Worm (Caenorhabditis elegans) whole organism, L4 larva: Measurements from ENCODE around the gene spat-2.
A peak's percentile ranks its signal among the peaks of the same experiment; 100 is the strongest.

Source experiments
- F49E8.2 ChIP-seq: sonication (generic microtip); optimal IDR thresholded peaks from 2 replicates; lab custom pipeline; 2016; ENCODE audit warnings: missing compliant biosample characterization, mild to moderate bottlenecking, missing genetic modification characterization, borderline replicate concordance
- R02D3.7 ChIP-seq: fragments of 150-350 bp; sonication (generic microtip); optimal IDR thresholded peaks from 3 replicates; lab custom pipeline; 2014; ENCODE audit warnings: missing biosample characterization, missing genetic modification characterization
- T26A8.4 ChIP-seq: fragments of 200-800 bp; sonication (Bioruptor generic); IDR thresholded peaks from 2 replicates; pipeline ENCODE4 v1.3.6; 2022; ENCODE audit warnings: missing genetic modification characterization, missing compliant biosample characterization
- Y48G9A.11 ChIP-seq: fragments of 200-800 bp; sonication (Bioruptor generic); IDR thresholded peaks from 2 replicates; pipeline ENCODE4 v1.3.6; 2022; ENCODE audit warnings: missing genetic modification reagents, missing genetic modification characterization, missing compliant biosample characterization
- Y5F2A.4 ChIP-seq: fragments of 200-800 bp; sonication (Bioruptor generic); optimal IDR thresholded peaks from 2 replicates; lab custom pipeline; 2018; ENCODE audit warnings: mild to moderate bottlenecking, missing genetic modification characterization, missing compliant biosample characterization
- ZK337.2 ChIP-seq: fragments of 200-800 bp; sonication (Bioruptor generic); IDR thresholded peaks from 2 replicates; pipeline ENCODE4 v1.3.6; 2022; ENCODE audit warnings: missing genetic modification reagents, missing genetic modification characterization, missing compliant biosample characterization
- ZK546.5 ChIP-seq, 2 experiments: sonication (generic microtip); optimal IDR thresholded peaks; 2 replicates each; lab custom pipeline; 2017; ENCODE audit warnings: missing biosample characterization in 2 of 2, missing genetic modification characterization in 2 of 2
- aha-1 ChIP-seq: fragments of 150-350 bp; peaks from one replicate; lab custom pipeline; 2014; ENCODE audit warnings: missing biosample characterization, missing genetic modification characterization
- aly-2 ChIP-seq: sonication (generic microtip); optimal IDR thresholded peaks from 2 replicates; lab custom pipeline; 2018; ENCODE audit warnings: missing biosample characterization, missing genetic modification characterization
- arid-1 ChIP-seq: fragments of 200-800 bp; sonication (Bioruptor generic); conservative IDR thresholded peaks from 2 replicates; pipeline ENCODE4 v1.3.6; 2022; ENCODE audit warnings: missing genetic modification reagents, missing genetic modification characterization, missing compliant biosample characterization
- attf-4 ChIP-seq: sonication (generic microtip); optimal IDR thresholded peaks from 3 replicates; lab custom pipeline; 2017; ENCODE audit warnings: missing biosample characterization, missing genetic modification characterization
- ceh-28 ChIP-seq: fragments of 150-350 bp; optimal IDR thresholded peaks from 2 replicates; lab custom pipeline; 2014; ENCODE audit warnings: missing biosample characterization, missing genetic modification reagents, missing genetic modification characterization
- ceh-32 ChIP-seq: sonication (generic microtip); optimal IDR thresholded peaks from 2 replicates; lab custom pipeline; 2016; ENCODE audit warnings: mild to moderate bottlenecking, missing genetic modification characterization, missing compliant biosample characterization; ENCODE audit not compliant: poor library complexity
- ceh-62 ChIP-seq: sonication (generic microtip); optimal IDR thresholded peaks from 2 replicates; lab custom pipeline; 2017; ENCODE audit warnings: missing biosample characterization, missing genetic modification characterization
- ces-1 ChIP-seq: fragments of 150-350 bp; sonication (generic microtip); optimal IDR thresholded peaks from 4 replicates; lab custom pipeline; 2014; ENCODE audit warnings: missing biosample characterization, missing genetic modification reagents, missing genetic modification characterization
- duxl-1 ChIP-seq: sonication (generic microtip); optimal IDR thresholded peaks from 2 replicates; lab custom pipeline; 2016; ENCODE audit warnings: mild to moderate bottlenecking, missing genetic modification characterization, moderate library complexity, missing compliant biosample characterization; ENCODE audit not compliant: poor library complexity
- dve-1 ChIP-seq: sonication (generic microtip); optimal IDR thresholded peaks from 2 replicates; lab custom pipeline; 2017; ENCODE audit warnings: antibody characterized with exemption, mild to moderate bottlenecking, missing genetic modification characterization, missing compliant biosample characterization; ENCODE audit not compliant: insufficient read depth
- fos-1 ChIP-seq: fragments of 150-350 bp; optimal IDR thresholded peaks from 2 replicates; lab custom pipeline; 2014; ENCODE audit warnings: missing biosample characterization, missing genetic modification characterization
- hif-1 ChIP-seq, 2 experiments: sonication (generic microtip); optimal IDR thresholded peaks; 2 replicates each; lab custom pipeline; 2016 to 2017; ENCODE audit warnings: missing compliant biosample characterization in 2 of 2, missing genetic modification characterization in 2 of 2, missing genetic modification reagents in 2 of 2, missing genotype in 2 of 2, mild to moderate bottlenecking in 1 of 2
- hlh-11 ChIP-seq: fragments of 200-800 bp; sonication (Bioruptor generic); optimal IDR thresholded peaks from 2 replicates; lab custom pipeline; 2018; ENCODE audit warnings: mild to moderate bottlenecking, missing genetic modification characterization, missing compliant biosample characterization
- jun-1 ChIP-seq: fragments of 150-350 bp; optimal IDR thresholded peaks from 2 replicates; lab custom pipeline; 2014; ENCODE audit warnings: missing biosample characterization, missing genetic modification reagents, missing genetic modification characterization
- lim-7 ChIP-seq: fragments of 200-800 bp; sonication (Bioruptor generic); IDR thresholded peaks from 2 replicates; pipeline ENCODE4 v1.3.6; 2022; ENCODE audit warnings: missing genetic modification characterization, missing compliant biosample characterization
- lin-1 ChIP-seq: fragments of 200-800 bp; sonication (Bioruptor generic); IDR thresholded peaks from 2 replicates; pipeline ENCODE4 v1.3.6; 2022; ENCODE audit warnings: missing genetic modification reagents, missing genetic modification characterization, missing compliant biosample characterization
- lin-15B ChIP-seq: fragments of 150-350 bp; sonication (generic microtip); optimal IDR thresholded peaks from 3 replicates; lab custom pipeline; 2014; ENCODE audit warnings: missing biosample characterization, missing genetic modification characterization
- lir-3 ChIP-seq: sonication (generic microtip); optimal IDR thresholded peaks from 2 replicates; lab custom pipeline; 2016; ENCODE audit warnings: mild to moderate bottlenecking, missing genetic modification characterization, missing compliant biosample characterization
- madf-5 ChIP-seq, 2 experiments: fragments of 200-800 bp; sonication (Bioruptor generic); IDR thresholded peaks; 2 replicates each; pipeline ENCODE4 v1.3.6; 2022; ENCODE audit warnings: missing compliant biosample characterization in 2 of 2, missing genetic modification characterization in 2 of 2
- madf-9 ChIP-seq: fragments of 200-800 bp; sonication (Bioruptor generic); conservative IDR thresholded peaks from 2 replicates; pipeline ENCODE4 v1.3.6; 2022; ENCODE audit warnings: missing genetic modification reagents, missing genetic modification characterization, missing compliant biosample characterization
- mdt-29 ChIP-seq: fragments of 200-800 bp; sonication (Bioruptor generic); IDR thresholded peaks from 2 replicates; pipeline ENCODE4 v1.3.6; 2022; ENCODE audit warnings: missing genetic modification reagents, missing genetic modification characterization, missing compliant biosample characterization
- mxl-3 ChIP-seq: fragments of 200-800 bp; sonication (Bioruptor generic); optimal IDR thresholded peaks from 2 replicates; lab custom pipeline; 2018; ENCODE audit warnings: mild to moderate bottlenecking, missing genetic modification characterization, missing compliant biosample characterization
- nhr-102 ChIP-seq: sonication (generic microtip); optimal IDR thresholded peaks from 2 replicates; lab custom pipeline; 2016; ENCODE audit warnings: mild to moderate bottlenecking, missing genetic modification characterization, moderate library complexity, missing compliant biosample characterization
- nhr-25 ChIP-seq: sonication (generic microtip); optimal IDR thresholded peaks from 2 replicates; lab custom pipeline; 2017; ENCODE audit warnings: missing genetic modification characterization, mild to moderate bottlenecking, missing compliant biosample characterization, antibody characterized with exemption, moderate library complexity, borderline replicate concordance; ENCODE audit not compliant: insufficient read depth
- nhr-28 ChIP-seq: fragments of 150-350 bp; optimal IDR thresholded peaks from 2 replicates; lab custom pipeline; 2014; ENCODE audit warnings: missing biosample characterization, missing genetic modification characterization
- nhr-42 ChIP-seq: fragments of 200-800 bp; sonication (Bioruptor generic); IDR thresholded peaks from 2 replicates; pipeline ENCODE4 v1.3.6; 2022; ENCODE audit warnings: missing genetic modification characterization, missing compliant biosample characterization
- nhr-6 ChIP-seq: fragments of 150-350 bp; optimal IDR thresholded peaks from 2 replicates; lab custom pipeline; 2014; ENCODE audit warnings: missing biosample characterization, missing genetic modification characterization
- nhr-76 ChIP-seq: fragments of 150-350 bp; optimal IDR thresholded peaks from 2 replicates; lab custom pipeline; 2014; ENCODE audit warnings: missing biosample characterization, missing genetic modification characterization
- nhr-77 ChIP-seq: fragments of 150-350 bp; optimal IDR thresholded peaks from 2 replicates; lab custom pipeline; 2014; ENCODE audit warnings: missing biosample characterization, missing genetic modification characterization
- rbr-2 ChIP-seq: sonication (generic microtip); optimal IDR thresholded peaks from 2 replicates; lab custom pipeline; 2016; ENCODE audit warnings: missing genotype, missing genetic modification characterization, missing compliant biosample characterization
- spr-1 ChIP-seq: sonication (generic microtip); optimal IDR thresholded peaks from 2 replicates; lab custom pipeline; 2016; ENCODE audit warnings: mild to moderate bottlenecking, missing genetic modification characterization, missing compliant biosample characterization
- tag-97 ChIP-seq: fragments of 200-800 bp; sonication (Bioruptor generic); IDR thresholded peaks from 2 replicates; pipeline ENCODE4 v1.3.6; 2022; ENCODE audit warnings: missing genetic modification characterization, missing compliant biosample characterization
- unc-39 ChIP-seq: sonication (generic microtip); optimal IDR thresholded peaks from 2 replicates; lab custom pipeline; 2017; ENCODE audit warnings: missing biosample characterization, missing genetic modification characterization
- unc-62 ChIP-seq, 3 experiments: fragments of 150-350 bp in 1 of 3; sonication (generic microtip); optimal IDR thresholded peaks in 2 of 3; peaks in 1 of 3; 1 replicate in 1 of 3; 2 replicates in 2 of 3; lab custom pipeline; 2014 to 2017; ENCODE audit warnings: missing biosample characterization in 3 of 3, missing genetic modification characterization in 3 of 3, missing genetic modification reagents in 3 of 3, missing genotype in 1 of 3
- zip-11 ChIP-seq: fragments of 200-800 bp; sonication (Bioruptor generic); IDR thresholded peaks from 2 replicates; pipeline ENCODE4 v1.3.6; 2022; ENCODE audit warnings: missing genetic modification characterization, missing compliant biosample characterization
- zip-2 ChIP-seq: fragments of 150-350 bp; optimal IDR thresholded peaks from 2 replicates; lab custom pipeline; 2014; ENCODE audit warnings: missing biosample characterization, missing genetic modification characterization
- ztf-7 ChIP-seq: fragments of 150-350 bp; optimal IDR thresholded peaks from 2 replicates; lab custom pipeline; 2014; ENCODE audit warnings: missing biosample characterization, missing genetic modification characterization

The spat-2 gene

ce11 chrIII:11007552-11008272, 29.0 kb upstream of the spat-2 start, which contains the start of the genes fipr-17 and Y48A6B.3 (continued):
- TF ChIP-seq Y5F2A.4 (GFP tag; lab: Kevin White, UChicago), result no peak
- TF ChIP-seq rbr-2 (tag; lab: Kevin White, UChicago), result peak; percentile 69
- no peak for TF ChIP-seq lin-1 (GFP tag; lab: Robert Waterston, UW)
- TF ChIP-seq nhr-76 (tag; lab: Kevin White, UChicago), result no peak
- peak; percentile 90 for TF ChIP-seq nhr-6 (tag; lab: Kevin White, UChicago)
- TF ChIP-seq nhr-102 (tag; lab: Kevin White, UChicago), result peak; percentile 19
- no peak for TF ChIP-seq Y48G9A.11 (GFP tag; lab: Robert Waterston, UW)
- TF ChIP-seq hif-1 (tag; optimal IDR thresholded peaks at IDR 0.05; lab: Kevin White, UChicago), result peak in 1 of 2 experiments; percentile 65
- no peak for TF ChIP-seq jun-1
- no peak for TF ChIP-seq ceh-62 (tag; lab: Kevin White, UChicago)
- no peak for TF ChIP-seq mdt-29 (GFP tag; lab: Robert Waterston, UW)
- TF ChIP-seq F49E8.2 (tag; lab: Kevin White, UChicago), result no peak
- peak; percentile 55; the same call in 1 of the 2 replicates for TF ChIP-seq arid-1 (GFP tag; lab: Robert Waterston, UW)
- TF ChIP-seq aly-2 (tag; lab: Kevin White, UChicago), result no peak
- peak; percentile 70 for TF ChIP-seq nhr-25 (tag; lab: Kevin White, UChicago)
- TF ChIP-seq R02D3.7, result no peak
- TF ChIP-seq nhr-77 (tag; lab: Kevin White, UChicago), result peak; percentile 75
- TF ChIP-seq zip-11, result no peak
- peak; percentile 13 for TF ChIP-seq ces-1 (GFP tag; lab: Kevin White, UChicago)
- TF ChIP-seq unc-62 (GFP tag; optimal IDR thresholded peaks at IDR 0.05 in 1 of 2; lab: Kevin White, UChicago), result no peak
- TF ChIP-seq unc-62 (tag; optimal IDR thresholded peaks at IDR 0.05; lab: Kevin White, UChicago), result no peak
- peak; percentile 51 for TF ChIP-seq hlh-11 (tag; lab: Kevin White, UChicago)
- TF ChIP-seq T26A8.4, result peak; percentile 43; the same call in 1 of the 2 replicates
- no peak for TF ChIP-seq zip-2 (tag; lab: Kevin White, UChicago)
- peak; percentile 60 for TF ChIP-seq duxl-1 (tag; lab: Kevin White, UChicago)
- no peak for TF ChIP-seq ceh-28
- TF ChIP-seq dve-1, result peak; percentile 80
- 0 out of 2 replicates have a peak, but pooled peaks have one; percentile 63 for TF ChIP-seq nhr-42 (GFP tag; lab: Robert Waterston, UW)
- TF ChIP-seq madf-5 (GFP tag; IDR thresholded peaks at IDR 0.05; lab: Robert Waterston, UW), result no peak
- no peak for TF ChIP-seq attf-4 (tag; lab: Kevin White, UChicago)
- TF ChIP-seq ztf-7 (tag; lab: Kevin White, UChicago), result no peak
- no peak for TF ChIP-seq ceh-32 (tag; lab: Kevin White, UChicago)
- TF ChIP-seq lin-15B (tag; lab: Kevin White, UChicago), result peak; percentile 6
- TF ChIP-seq fos-1 (tag; lab: Kevin White, UChicago), result no peak
- TF ChIP-seq madf-9 (GFP tag; lab: Robert Waterston, UW), result no peak
- TF ChIP-seq lir-3 (tag; lab: Kevin White, UChicago), result no peak
- TF ChIP-seq tag-97, result no peak
- no peak for TF ChIP-seq ZK337.2 (GFP tag; lab: Robert Waterston, UW)
- no peak for TF ChIP-seq mxl-3 (GFP tag; lab: Kevin White, UChicago)
- TF ChIP-seq nhr-28 (tag; lab: Kevin White, UChicago), result peak; percentile 66
- no peak for TF ChIP-seq unc-39 (tag; lab: Kevin White, UChicago)
- no peak for TF ChIP-seq aha-1 (tag; lab: Kevin White, UChicago)
- no peak for TF ChIP-seq lim-7 (GFP tag; lab: Robert Waterston, UW)
- no peak for TF ChIP-seq ZK546.5 (tag; optimal IDR thresholded peaks at IDR 0.05; lab: Kevin White, UChicago)
- no peak for TF ChIP-seq spr-1 (tag; lab: Kevin White, UChicago)
